Worm (Caenorhabditis elegans): Measurements from ENCODE around the gene frm-2.

Gene frm-2

DNA sequence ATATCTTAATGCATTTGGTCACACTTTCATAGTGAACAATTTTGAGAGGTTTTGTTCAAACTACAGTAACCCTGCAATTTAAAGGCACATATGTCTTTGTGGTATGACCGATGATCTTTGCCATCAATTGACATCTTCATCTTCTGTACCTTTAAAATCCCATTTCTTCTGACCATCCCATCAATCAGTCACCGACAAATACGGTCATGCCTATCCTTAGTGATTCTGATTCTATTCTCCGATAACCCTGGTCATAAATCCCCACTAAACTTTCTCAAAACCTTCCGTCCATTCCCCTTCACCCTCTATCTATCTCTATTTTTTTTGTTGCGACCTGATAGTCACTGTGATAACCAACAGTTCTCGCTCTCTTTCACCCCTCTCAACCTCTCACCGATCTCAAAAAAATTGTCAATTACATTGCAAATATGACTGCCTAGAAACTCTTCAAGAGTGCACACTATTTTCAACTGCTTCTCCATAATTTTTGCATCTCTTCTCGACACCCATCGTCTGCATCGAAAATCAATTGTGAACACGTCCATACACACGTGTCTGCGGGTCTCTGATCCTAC, 17.8 kb downstream of the frm-2 start:
- TF ChIP-seq ham-2 (GFP tag; optimal IDR thresholded peaks at IDR 0.05) = no peak
- no peak for TF ChIP-seq elt-3 (tag; optimal IDR thresholded peaks at IDR 0.05)
- no peak for TF ChIP-seq nhr-237 (tag; optimal IDR thresholded peaks at IDR 0.05)
- no peak for TF ChIP-seq M03D4.4 (tag; optimal IDR thresholded peaks at IDR 0.05)
- TF ChIP-seq ceh-83 (GFP tag; optimal IDR thresholded peaks at IDR 0.05) = no peak
- TF ChIP-seq ceh-43 (GFP tag; optimal IDR thresholded peaks at IDR 0.05) = no peak
- no peak for TF ChIP-seq tbx-8 (GFP tag; optimal IDR thresholded peaks at IDR 0.05)
- TF ChIP-seq pha-4 (tag; optimal IDR thresholded peaks at IDR 0.05) = no peak
- TF ChIP-seq blmp-1 (tag; optimal IDR thresholded peaks at IDR 0.05) = no peak
- TF ChIP-seq nhr-12 (tag; optimal IDR thresholded peaks at IDR 0.05) = no peak
- TF ChIP-seq ztf-11 (tag; optimal IDR thresholded peaks at IDR 0.05) = no peak
- TF ChIP-seq snpc-4 (tag; optimal IDR thresholded peaks at IDR 0.05) = no peak
- TF ChIP-seq nhr-2 (tag; optimal IDR thresholded peaks at IDR 0.05) = no peak
- no peak for TF ChIP-seq lin-32 (GFP tag; optimal IDR thresholded peaks at IDR 0.05)
- no peak for TF ChIP-seq ces-1 (GFP tag; optimal IDR thresholded peaks at IDR 0.05)
- no peak for TF ChIP-seq unc-39 (tag; optimal IDR thresholded peaks at IDR 0.05)
- no peak for TF ChIP-seq zip-8 (tag; optimal IDR thresholded peaks at IDR 0.05)
- TF ChIP-seq sptf-1 (tag; optimal IDR thresholded peaks at IDR 0.05) = no peak
- no peak for TF ChIP-seq flh-1 (GFP tag; optimal IDR thresholded peaks at IDR 0.05)
- no peak for TF ChIP-seq nhr-76 (tag; optimal IDR thresholded peaks at IDR 0.05)

ce11 chrIII:5961560-5961959, 20.4 kb downstream of the frm-2 start:
- TF ChIP-seq pha-4 (tag; optimal IDR thresholded peaks at IDR 0.05) (no peak), mls-2 (tag; optimal IDR thresholded peaks at IDR 0.05) (no peak), nhr-12 (tag; optimal IDR thresholded peaks at IDR 0.05) (no peak), blmp-1 (tag; optimal IDR thresholded peaks at IDR 0.05) (no peak), ztf-11 (tag; optimal IDR thresholded peaks at IDR 0.05) (no peak), lin-13 (tag; optimal IDR thresholded peaks at IDR 0.05) (no peak), unc-39 (tag; optimal IDR thresholded peaks at IDR 0.05) (no peak), nhr-2 (tag; optimal IDR thresholded peaks at IDR 0.05) (no peak), lin-32 (GFP tag; optimal IDR thresholded peaks at IDR 0.05) (no peak), lsy-2 (tag; optimal IDR thresholded peaks at IDR 0.05) (no peak), bed-3 (GFP tag; optimal IDR thresholded peaks at IDR 0.05) (no peak), ceh-83 (GFP tag; optimal IDR thresholded peaks at IDR 0.05) (no peak), sem-2 (GFP tag; optimal IDR thresholded peaks at IDR 0.05) (no peak), ham-2 (GFP tag; optimal IDR thresholded peaks at IDR 0.05) (no peak), hlh-1 (tag; optimal IDR thresholded peaks at IDR 0.05) (no peak), elt-3 (tag; optimal IDR thresholded peaks at IDR 0.05) (no peak), zip-8 (tag; optimal IDR thresholded peaks at IDR 0.05) (no peak), ceh-39 (tag; optimal IDR thresholded peaks at IDR 0.05) (no peak)

DNA sequence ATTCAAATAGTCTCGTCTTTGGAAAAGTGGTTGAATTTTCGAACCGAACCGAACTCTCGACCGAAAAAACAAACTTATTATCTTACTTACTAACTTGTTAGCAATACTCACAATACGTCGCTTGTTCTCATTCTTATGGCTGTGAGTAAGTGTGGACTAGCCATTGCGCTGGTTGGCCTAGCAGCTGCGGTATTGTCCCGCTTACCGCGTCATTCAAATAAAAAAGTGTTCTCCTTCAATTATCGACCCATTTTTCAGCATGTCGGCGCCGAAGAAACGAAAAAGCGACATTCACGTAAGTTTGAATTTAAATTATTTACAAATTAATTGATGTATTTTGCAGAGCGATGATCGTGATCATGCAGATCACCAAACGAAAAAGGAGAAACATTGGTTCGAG, 22.9 kb downstream of the frm-2 start:
- TF ChIP-seq ceh-39 (tag; optimal IDR thresholded peaks at IDR 0.05) (peak; percentile 63), sptf-1 (tag; optimal IDR thresholded peaks at IDR 0.05) (no peak), ham-2 (GFP tag; optimal IDR thresholded peaks at IDR 0.05) (peak; percentile 49)

DNA sequence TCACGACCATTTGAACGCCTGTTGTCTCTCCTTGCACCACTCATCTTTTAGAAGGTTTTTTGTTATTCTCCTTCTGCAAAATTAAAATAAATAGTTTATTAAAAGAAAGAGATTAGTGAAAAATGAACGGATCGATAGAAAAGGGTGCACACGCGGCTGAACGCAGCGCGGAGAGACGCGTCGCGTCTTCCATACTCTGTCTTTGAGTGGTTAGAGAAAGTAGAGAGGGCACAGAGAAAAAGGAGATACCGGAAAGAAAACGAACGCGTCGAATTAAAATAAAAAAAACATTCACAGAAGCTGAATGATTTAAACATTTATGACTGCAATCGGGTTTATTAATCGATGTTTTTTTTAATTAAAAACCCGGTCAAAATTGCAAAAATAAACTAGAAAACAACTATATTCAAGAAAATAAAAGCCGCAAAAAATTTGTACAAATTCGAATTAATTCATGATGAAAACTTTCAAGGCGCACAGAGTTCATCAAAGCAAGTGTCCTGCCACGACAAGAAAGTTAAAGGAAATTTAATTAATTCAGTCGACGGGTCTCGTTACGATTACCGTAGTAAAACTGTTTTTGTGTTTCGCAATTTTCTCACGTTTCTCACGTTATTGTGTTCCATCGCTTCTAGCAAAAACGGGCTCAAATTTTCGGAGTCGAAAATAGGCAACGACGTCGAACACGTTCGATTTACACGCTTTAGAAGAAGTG, 23.6 kb downstream of the frm-2 start, which contains the start of the genes nono-1 and nop-1:
Gene nono-1, minus strand, starts transcription at position 75 of the 715 bp plus-strand sequence.
Gene nop-1, plus strand, starts transcription at position 551 of the 715 bp plus-strand sequence.
- TF ChIP-seq elt-1 (tag; optimal IDR thresholded peaks at IDR 0.05; ENCODE audit: borderline replicate concordance, insufficient read depth) (no peak), ham-2 (GFP tag; optimal IDR thresholded peaks at IDR 0.05) (no peak), blmp-1 (tag; optimal IDR thresholded peaks at IDR 0.05) (no peak), lsy-2 (tag; optimal IDR thresholded peaks at IDR 0.05) (no peak), nhr-2 (tag; optimal IDR thresholded peaks at IDR 0.05) (no peak), ceh-39 (tag; optimal IDR thresholded peaks at IDR 0.05) (peak; percentile 100), mep-1 (tag; optimal IDR thresholded peaks at IDR 0.05) (peak; percentile 10), mls-2 (tag; optimal IDR thresholded peaks at IDR 0.05) (peak; percentile 22), ces-1 (GFP tag; optimal IDR thresholded peaks at IDR 0.05) (peak; percentile 9), sptf-1 (tag; optimal IDR thresholded peaks at IDR 0.05) (no peak)

DNA sequence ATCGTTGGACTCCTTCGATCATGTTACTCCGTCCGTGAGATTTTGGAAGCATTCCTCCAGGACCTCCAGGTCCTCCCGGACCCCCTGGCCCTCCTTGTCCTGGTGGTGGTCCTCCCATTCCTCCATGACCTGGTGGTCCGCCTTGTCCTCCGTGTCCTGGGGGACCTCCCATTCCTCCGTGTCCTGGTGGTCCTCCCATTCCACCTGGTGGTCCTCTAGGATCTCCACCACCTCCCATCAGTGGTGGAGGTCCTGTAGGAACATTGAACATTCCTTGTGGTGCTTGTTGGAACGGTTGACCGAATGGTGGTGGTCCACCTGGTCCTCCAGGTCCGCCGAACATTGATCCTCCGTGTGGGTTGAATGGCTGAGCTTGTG, 28.0 kb downstream of the frm-2 start:
- TF ChIP-seq nhr-237 (tag; optimal IDR thresholded peaks at IDR 0.05) = no peak

Data from whole organism, mixed stage, embryonic.